Fruit fly (Drosophila melanogaster) whole organism, pupa: ENCODE measurements around the gene CG31269.

Experiments used
- CG34367 ChIP-seq: fragments of 200-800 bp; sonication (Bioruptor generic); optimal IDR thresholded peaks from 2 replicates; lab custom pipeline; 2018; ENCODE audit warnings: missing biosample characterization, mild to moderate bottlenecking, missing genetic modification characterization
- CG9948 ChIP-seq: fragments of 200-800 bp; sonication (Bioruptor generic); optimal IDR thresholded peaks from 2 replicates; lab custom pipeline; 2018; ENCODE audit warnings: missing biosample characterization, mild to moderate bottlenecking, missing genetic modification characterization, moderate library complexity

DNA sequence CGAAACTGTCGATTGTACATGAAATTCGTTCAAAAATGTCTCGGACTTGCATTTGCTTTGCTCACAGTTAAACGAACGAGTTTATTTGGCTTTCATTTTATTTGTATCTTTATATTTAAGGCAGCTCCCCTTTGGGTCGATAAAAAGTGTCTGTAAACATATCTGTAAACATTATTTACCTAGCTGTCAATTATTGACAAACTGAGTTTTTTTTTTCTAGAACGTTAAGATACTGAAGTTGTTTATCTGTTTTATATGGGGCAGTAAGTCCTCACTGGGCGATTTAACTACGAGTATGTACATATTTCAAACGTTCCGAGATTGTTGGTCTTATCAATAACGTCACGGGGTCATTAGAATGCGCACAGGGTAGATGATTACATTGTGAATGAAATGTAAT, 11.3 kb upstream of the CG31269 start:
- TF ChIP-seq CG34367 (tag; lab: Kevin White, UChicago) (no peak), CG9948 (tag; lab: Kevin White, UChicago) (no peak)
